Fruit fly (Drosophila melanogaster) whole organism, larva: Measurements from ENCODE around the gene elg1.

Source experiments
- noc ChIP-seq: fragments of 200-800 bp; sonication (Bioruptor generic); optimal IDR thresholded peaks from 3 replicates; lab custom pipeline; 2019; ENCODE audit warnings: missing biosample characterization, mild to moderate bottlenecking, missing genetic modification characterization, moderate library complexity

The elg1 gene

dm6 chr3L:16178433-16178832 is 46.6 kb downstream of the elg1 start:
- TF ChIP-seq noc: no peak

dm6 chr3L:16181330-16181830 is 49.6 kb downstream of the elg1 start:
- TF ChIP-seq noc: no peak

- no peak for TF ChIP-seq noc
Observed at dm6 chr3L:16182633-16183462, 51.0 kb downstream of the elg1 start.

dm6 chr3L:16183493-16183892 is 51.7 kb downstream of the elg1 start:
- TF ChIP-seq noc: no peak
